Fruit fly (Drosophila melanogaster) whole organism, embryonic: ENCODE measurements around the gene CG32163.
A peak's percentile ranks its signal among the peaks of the same experiment; 100 is the strongest.

Source experiments
- Asciz ChIP-seq: fragments of 200-800 bp; sonication (Bioruptor generic); optimal IDR thresholded peaks from 2 replicates; lab custom pipeline; 2017; ENCODE audit warnings: missing biosample characterization, mild to moderate bottlenecking, missing genetic modification characterization, missing genetic modification reagents
- B-H1 ChIP-seq: fragments of 200-800 bp; sonication (Bioruptor generic); IDR thresholded peaks from 3 replicates; pipeline ENCODE4 v1.3.6; 2022; ENCODE audit warnings: missing biosample characterization, missing genetic modification characterization
- BEAF-32 ChIP-seq: fragments of 200-800 bp; sonication (Bioruptor generic); optimal IDR thresholded peaks from 3 replicates; lab custom pipeline; 2017; ENCODE audit warnings: missing biosample characterization, missing genetic modification characterization, mild to moderate bottlenecking, moderate library complexity, missing genetic modification reagents
- CG10274 ChIP-seq: fragments of 200-800 bp; sonication (Bioruptor generic); optimal IDR thresholded peaks from 3 replicates; lab custom pipeline; 2017; ENCODE audit warnings: missing biosample characterization, mild to moderate bottlenecking, missing genetic modification characterization
- CG10565 ChIP-seq: fragments of 200-800 bp; sonication (Bioruptor generic); optimal IDR thresholded peaks from 3 replicates; lab custom pipeline; 2016; ENCODE audit warnings: missing biosample characterization, mild to moderate bottlenecking, missing genetic modification characterization
- CG12236 ChIP-seq: fragments of 200-800 bp; sonication (Bioruptor generic); optimal IDR thresholded peaks from 2 replicates; lab custom pipeline; 2016; ENCODE audit warnings: missing biosample characterization, missing genetic modification characterization
- CG12942 ChIP-seq: fragments of 200-800 bp; sonication (Bioruptor generic); optimal IDR thresholded peaks from 3 replicates; lab custom pipeline; 2016; ENCODE audit warnings: missing biosample characterization, missing genetic modification characterization
- CG13424 ChIP-seq: fragments of 200-800 bp; sonication (Bioruptor generic); optimal IDR thresholded peaks from 2 replicates; lab custom pipeline; 2019; ENCODE audit warnings: missing biosample characterization, mild to moderate bottlenecking, missing genetic modification characterization, moderate library complexity
- CG16813 ChIP-seq: fragments of 200-800 bp; sonication (Bioruptor generic); IDR thresholded peaks from 3 replicates; pipeline ENCODE4 v1.3.6; 2022; ENCODE audit warnings: missing biosample characterization, missing genetic modification characterization; ENCODE audit not compliant: partially characterized antibody
- CG17186 ChIP-seq: fragments of 200-800 bp; sonication (Bioruptor generic); optimal IDR thresholded peaks from 3 replicates; lab custom pipeline; 2017; ENCODE audit warnings: missing biosample characterization, missing genetic modification reagents, missing genetic modification characterization
- CG17361 ChIP-seq: fragments of 200-800 bp; sonication (Bioruptor generic); IDR thresholded peaks from 3 replicates; pipeline ENCODE4 v1.3.6; 2022; ENCODE audit warnings: missing biosample characterization, missing genetic modification characterization
- CG18476 ChIP-seq: fragments of 200-800 bp; sonication (Bioruptor generic); optimal IDR thresholded peaks from 2 replicates; lab custom pipeline; 2016; ENCODE audit warnings: missing biosample characterization, mild to moderate bottlenecking, missing genetic modification characterization
- CG3726 ChIP-seq: fragments of 200-800 bp; sonication (Bioruptor generic); IDR thresholded peaks from 3 replicates; pipeline ENCODE4, ENCODE4 v1.3.6; 2022; ENCODE audit warnings: missing biosample characterization, missing genetic modification characterization
- CG43689 ChIP-seq: fragments of 200-800 bp; sonication (Bioruptor generic); IDR thresholded peaks from 2 replicates; pipeline ENCODE4 v1.3.6; 2022; ENCODE audit warnings: missing biosample characterization, missing genetic modification characterization
- CG5245 ChIP-seq: fragments of 200-800 bp; sonication (Bioruptor generic); optimal IDR thresholded peaks from 3 replicates; lab custom pipeline; 2016; ENCODE audit warnings: missing biosample characterization, missing genetic modification characterization
- CG5953 ChIP-seq: fragments of 200-800 bp; sonication (Bioruptor generic); IDR thresholded peaks from 2 replicates; pipeline ENCODE4 v1.3.6; 2022; ENCODE audit warnings: missing biosample characterization, missing genetic modification characterization
- CG6689 ChIP-seq: fragments of 200-800 bp; sonication (Bioruptor generic); IDR thresholded peaks from 2 replicates; pipeline ENCODE4 v1.3.6; 2022; ENCODE audit warnings: missing biosample characterization, missing genetic modification characterization
- CG7357 ChIP-seq: fragments of 200-800 bp; sonication (Bioruptor generic); IDR thresholded peaks from 3 replicates; pipeline ENCODE4 v1.3.6; 2022; ENCODE audit warnings: missing biosample characterization, missing genetic modification characterization
- CG8290 ChIP-seq, 3 experiments: fragments of 200-800 bp; sonication (Bioruptor generic); optimal IDR thresholded peaks; 2 replicates each; lab custom pipeline; 2016 to 2019; ENCODE audit warnings: missing biosample characterization in 3 of 3, missing genetic modification characterization in 3 of 3, mild to moderate bottlenecking in 2 of 3, moderate library complexity in 1 of 3
- CG9609 ChIP-seq: fragments of 200-800 bp; sonication (Bioruptor generic); optimal IDR thresholded peaks from 3 replicates; lab custom pipeline; 2016; ENCODE audit warnings: missing biosample characterization, missing genetic modification characterization
- CG9817 ChIP-seq: fragments of 200-800 bp; sonication (Bioruptor generic); optimal IDR thresholded peaks from 2 replicates; lab custom pipeline; 2018; ENCODE audit warnings: missing biosample characterization, mild to moderate bottlenecking, missing genetic modification characterization, moderate library complexity
- D19B ChIP-seq: fragments of 200-800 bp; sonication (Bioruptor generic); optimal IDR thresholded peaks from 2 replicates; lab custom pipeline; 2017; ENCODE audit warnings: missing biosample characterization, mild to moderate bottlenecking, missing genetic modification characterization
- Fer1 ChIP-seq: fragments of 200-800 bp; sonication (Bioruptor generic); optimal IDR thresholded peaks from 2 replicates; lab custom pipeline; 2017; ENCODE audit warnings: missing biosample characterization, mild to moderate bottlenecking, missing genetic modification characterization
- Gsc ChIP-seq: fragments of 200-800 bp; sonication (Bioruptor generic); IDR thresholded peaks from 2 replicates; pipeline ENCODE4 v1.3.6; 2022; ENCODE audit warnings: missing biosample characterization, missing genetic modification characterization
- Hmr ChIP-seq: fragments of 200-800 bp; sonication (Bioruptor generic); optimal IDR thresholded peaks from 3 replicates; lab custom pipeline; 2017; ENCODE audit warnings: mild to moderate bottlenecking, missing biosample characterization, missing genetic modification reagents, missing genetic modification characterization
- Max ChIP-seq: fragments of 200-800 bp; sonication (Bioruptor generic); optimal IDR thresholded peaks from 2 replicates; lab custom pipeline; 2016; ENCODE audit warnings: missing biosample characterization, mild to moderate bottlenecking, missing genetic modification characterization
- Myb ChIP-seq: fragments of 200-800 bp; sonication (Bioruptor generic); optimal IDR thresholded peaks from 2 replicates; lab custom pipeline; 2016; ENCODE audit warnings: missing biosample characterization, missing genetic modification characterization
- NC2α ChIP-seq: fragments of 200-800 bp; sonication (Bioruptor generic); optimal IDR thresholded peaks from 2 replicates; lab custom pipeline; 2016; ENCODE audit warnings: missing biosample characterization, missing genetic modification characterization
- Oaz ChIP-seq: fragments of 200-800 bp; sonication (Bioruptor generic); IDR thresholded peaks from 2 replicates; pipeline ENCODE4 v1.3.6; 2022; ENCODE audit warnings: missing biosample characterization, missing genetic modification characterization
- Vsx1 ChIP-seq: fragments of 200-800 bp; sonication (Bioruptor generic); optimal IDR thresholded peaks from 2 replicates; lab custom pipeline; 2017; ENCODE audit warnings: missing biosample characterization, mild to moderate bottlenecking, missing genetic modification characterization, missing genetic modification reagents
- ase ChIP-seq: fragments of 200-800 bp; sonication (Bioruptor generic); IDR thresholded peaks from 3 replicates; pipeline ENCODE4 v1.3.6; 2022; ENCODE audit warnings: missing biosample characterization, missing genetic modification characterization
- az2 ChIP-seq: fragments of 200-800 bp; sonication (Bioruptor generic); optimal IDR thresholded peaks from 3 replicates; lab custom pipeline; 2016; ENCODE audit warnings: missing biosample characterization, missing genetic modification characterization
- bab2 ChIP-seq: fragments of 200-800 bp; sonication (Bioruptor generic); optimal IDR thresholded peaks from 2 replicates; lab custom pipeline; 2016; ENCODE audit warnings: missing biosample characterization, missing genetic modification characterization
- dan ChIP-seq: fragments of 200-800 bp; sonication (Bioruptor generic); IDR thresholded peaks from 2 replicates; pipeline ENCODE4 v1.3.6; 2022; ENCODE audit warnings: missing biosample characterization, missing genetic modification characterization
- disco-r ChIP-seq: fragments of 200-800 bp; sonication (Bioruptor generic); optimal IDR thresholded peaks from 2 replicates; lab custom pipeline; 2016; ENCODE audit warnings: missing biosample characterization, missing genetic modification characterization
- eve ChIP-seq, 2 experiments: fragments of >200 bp; optimal IDR thresholded peaks; 2 replicates each; lab custom pipeline; 2017; ENCODE audit warnings: missing biosample characterization in 2 of 2, missing genetic modification characterization in 2 of 2
- eyg ChIP-seq: fragments of 200-800 bp; sonication (Bioruptor generic); optimal IDR thresholded peaks from 3 replicates; lab custom pipeline; 2016; ENCODE audit warnings: missing biosample characterization, missing genetic modification characterization
- gem ChIP-seq: fragments of 200-800 bp; sonication (Bioruptor generic); optimal IDR thresholded peaks from 2 replicates; lab custom pipeline; 2019; ENCODE audit warnings: missing biosample characterization, mild to moderate bottlenecking, missing genetic modification characterization, moderate library complexity
- grau ChIP-seq: fragments of 200-800 bp; optimal IDR thresholded peaks from 3 replicates; lab custom pipeline; 2019; ENCODE audit warnings: missing biosample characterization, mild to moderate bottlenecking, missing genetic modification characterization, moderate library complexity
- gsb ChIP-seq: fragments of 200-800 bp; sonication (Bioruptor generic); IDR thresholded peaks from 2 replicates; pipeline ENCODE4 v1.3.6; 2022; ENCODE audit warnings: missing biosample characterization, missing genetic modification characterization
- insv ChIP-seq, 2 experiments: fragments of 200-800 bp; sonication (Bioruptor generic); optimal IDR thresholded peaks; 3 replicates each; lab custom pipeline; 2016 to 2018; ENCODE audit warnings: missing biosample characterization in 2 of 2, missing genetic modification characterization in 2 of 2
- jigr1 ChIP-seq: fragments of 200-800 bp; sonication (Bioruptor generic); IDR thresholded peaks from 3 replicates; pipeline ENCODE4 v1.3.6; 2022; ENCODE audit warnings: missing biosample characterization, missing genetic modification characterization
- odd ChIP-seq: fragments of 200-800 bp; sonication (Bioruptor generic); optimal IDR thresholded peaks from 2 replicates; lab custom pipeline; 2017; ENCODE audit warnings: missing biosample characterization, mild to moderate bottlenecking, missing genetic modification characterization
- pfk ChIP-seq: fragments of 200-800 bp; sonication (Bioruptor generic); optimal IDR thresholded peaks from 2 replicates; lab custom pipeline; 2018; ENCODE audit warnings: missing biosample characterization, mild to moderate bottlenecking, missing genetic modification characterization, moderate library complexity
- pita ChIP-seq: fragments of 200-800 bp; sonication (Bioruptor generic); optimal IDR thresholded peaks from 2 replicates; lab custom pipeline; 2017; ENCODE audit warnings: missing biosample characterization, mild to moderate bottlenecking, missing genetic modification characterization
- sob ChIP-seq: fragments of 200-800 bp; sonication (Bioruptor generic); IDR thresholded peaks from 2 replicates; pipeline ENCODE4 v1.3.6; 2022; ENCODE audit warnings: missing biosample characterization, missing genetic modification characterization
- stwl ChIP-seq: fragments of 200-800 bp; sonication (Bioruptor generic); optimal IDR thresholded peaks from 3 replicates; lab custom pipeline; 2018; ENCODE audit warnings: missing biosample characterization, mild to moderate bottlenecking, missing genetic modification characterization, moderate library complexity
- tgo ChIP-seq: fragments of 200-800 bp; sonication (Bioruptor generic); IDR thresholded peaks from 3 replicates; pipeline ENCODE4 v1.3.6; 2022; ENCODE audit warnings: missing biosample characterization, missing genetic modification characterization
- trem ChIP-seq: fragments of 200-800 bp; optimal IDR thresholded peaks from 3 replicates; lab custom pipeline; 2019; ENCODE audit warnings: missing biosample characterization, mild to moderate bottlenecking, missing genetic modification characterization, moderate library complexity
- unc-4 ChIP-seq: fragments of 200-800 bp; sonication (Bioruptor generic); IDR thresholded peaks from 2 replicates; pipeline ENCODE4 v1.3.6; 2022; ENCODE audit warnings: missing biosample characterization, missing genetic modification characterization; ENCODE audit not compliant: partially characterized antibody
- usp ChIP-seq: fragments of >200 bp; optimal IDR thresholded peaks from 2 replicates; lab custom pipeline; 2017; ENCODE audit warnings: missing biosample characterization, missing genetic modification characterization
- zen2 ChIP-seq: fragments of 200-800 bp; sonication (Bioruptor generic); IDR thresholded peaks from 3 replicates; pipeline ENCODE4 v1.3.6; 2022; ENCODE audit warnings: missing biosample characterization, missing genetic modification characterization; ENCODE audit not compliant: partially characterized antibody

The CG32163 gene

DNA sequence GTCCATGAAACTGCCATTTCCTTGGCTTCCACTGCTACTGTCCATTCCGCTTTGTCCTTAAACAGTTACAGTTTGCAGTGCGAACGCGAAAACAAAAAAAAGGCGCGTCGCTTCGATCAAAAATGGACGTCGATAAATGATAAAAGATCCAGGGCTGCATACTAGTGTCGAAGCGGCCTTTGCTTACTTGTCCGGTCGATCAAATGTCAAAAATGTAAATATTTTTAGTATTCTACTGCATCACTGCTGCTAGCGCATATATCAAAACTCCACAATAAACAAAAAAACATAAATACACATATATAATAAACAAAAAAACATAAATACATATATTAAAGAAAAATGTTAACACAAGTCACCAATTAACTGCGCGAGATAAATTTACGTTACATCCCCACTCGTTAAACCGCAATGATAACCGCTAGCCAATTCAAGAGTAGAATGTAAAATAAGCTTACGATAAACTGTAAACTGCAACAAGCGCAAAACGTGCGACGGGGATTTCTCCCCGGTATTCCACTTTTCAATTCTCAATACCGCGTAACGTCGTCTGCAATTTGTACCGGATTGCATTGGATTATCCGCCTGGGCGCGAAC lies 8.1 kb downstream of the CG32163 start, which contains the start of the genes spd-2 and Apl (continued):
- TF ChIP-seq CG5245 (GFP tag; lab: Kevin White, UChicago), result no peak
- TF ChIP-seq CG7357 (GFP tag; lab: Robert Waterston, UW), result no peak
- no peak for TF ChIP-seq Gsc
- no peak for TF ChIP-seq CG12236
- TF ChIP-seq stwl (tag; lab: Kevin White, UChicago), result peak; percentile 27
- TF ChIP-seq disco-r (GFP tag; lab: Kevin White, UChicago), result no peak
- TF ChIP-seq dan (GFP tag; lab: Robert Waterston, UW), result no peak
- TF ChIP-seq CG9817, result no peak
- no peak for TF ChIP-seq sob (GFP tag; lab: Robert Waterston, UW)
- no peak for TF ChIP-seq ase (GFP tag; lab: Robert Waterston, UW)
- TF ChIP-seq pita (GFP tag; lab: Kevin White, UChicago), result no peak
- TF ChIP-seq Myb (GFP tag; lab: Kevin White, UChicago), result peak; percentile 18
- peak; percentile 19 for TF ChIP-seq trem (tag; lab: Kevin White, UChicago)
- no peak for TF ChIP-seq Vsx1 (GFP tag; lab: Kevin White, UChicago)
- no peak for TF ChIP-seq pfk (GFP tag; lab: Kevin White, UChicago)
- no peak for TF ChIP-seq gsb (GFP tag; lab: Robert Waterston, UW)
- TF ChIP-seq B-H1 (GFP tag; lab: Robert Waterston, UW), result no peak
- no peak for TF ChIP-seq CG12942
- TF ChIP-seq CG18476, result no peak
- 0 out of 2 replicates have a peak, but pooled peaks have one; percentile 35 for TF ChIP-seq unc-4 (GFP tag; lab: Robert Waterston, UW)
- no peak for TF ChIP-seq CG6689
- no peak for TF ChIP-seq usp (GFP tag; lab: Kevin White, UChicago)
- TF ChIP-seq CG17186 (GFP tag; lab: Kevin White, UChicago), result peak; percentile 30
- no peak for TF ChIP-seq Asciz (GFP tag; lab: Kevin White, UChicago)
- no peak for TF ChIP-seq Fer1 (GFP tag; lab: Kevin White, UChicago)
- TF ChIP-seq CG10565, result no peak
- no peak for TF ChIP-seq insv (GFP tag; optimal IDR thresholded peaks at IDR 0.05; lab: Kevin White, UChicago)
- TF ChIP-seq CG16813, result peak; percentile 61
- 0 out of 3 replicates have a peak, but pooled peaks have one; percentile 17 for TF ChIP-seq CG17361
- TF ChIP-seq eve (GFP tag; optimal IDR thresholded peaks at IDR 0.05; lab: Kevin White, UChicago), result no peak
- TF ChIP-seq Max (GFP tag; lab: Kevin White, UChicago), result no peak
- no peak for TF ChIP-seq bab2 (GFP tag; lab: Kevin White, UChicago)
- TF ChIP-seq Oaz (GFP tag; lab: Robert Waterston, UW), result no peak
- no peak for TF ChIP-seq odd (GFP tag; lab: Kevin White, UChicago)
- no peak for TF ChIP-seq jigr1 (GFP tag; lab: Robert Waterston, UW)
- no peak for TF ChIP-seq CG43689 (GFP tag; lab: Robert Waterston, UW)
- TF ChIP-seq, all 482 proteins: peak for 49

DNA sequence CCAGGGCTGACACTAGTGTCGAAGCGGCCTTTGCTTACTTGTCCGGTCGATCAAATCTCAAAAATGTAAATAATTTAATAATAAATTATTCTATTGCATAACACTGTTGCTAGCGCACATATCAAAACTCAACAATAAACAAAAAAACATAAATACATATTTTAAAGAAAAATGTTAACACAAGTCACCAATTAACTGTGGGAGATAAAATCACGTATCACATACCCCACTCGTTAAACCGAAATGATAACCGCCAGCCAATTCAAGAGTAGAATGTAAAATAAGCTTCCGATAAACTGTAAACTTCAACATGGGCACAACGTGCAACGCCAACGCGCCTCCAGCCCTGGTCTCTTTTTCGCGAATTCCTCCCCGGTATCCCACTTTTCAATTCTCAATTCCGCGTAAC lies 15.8 kb downstream of the CG32163 start, which contains the start of gene Arts:
Gene Arts (plus strand): TSS at position 116 of the 409 bp plus-strand sequence.
- TF ChIP-seq tgo (GFP tag; lab: Robert Waterston, UW) (no peak), D19B (GFP tag; lab: Kevin White, UChicago) (peak; percentile 44), NC2α (GFP tag; lab: Kevin White, UChicago) (no peak), az2 (GFP tag; lab: Kevin White, UChicago) (peak; percentile 2), CG9609 (GFP tag; lab: Kevin White, UChicago) (peak; percentile 22), CG8290 (GFP tag; optimal IDR thresholded peaks at IDR 0.05; lab: Kevin White, UChicago) (no peak), CG8290 (tag; optimal IDR thresholded peaks at IDR 0.05; lab: Kevin White, UChicago) (peak in 1 of 2 experiments; percentile 32), Myb (GFP tag; lab: Kevin White, UChicago) (peak; percentile 60), BEAF-32 (GFP tag; lab: Kevin White, UChicago) (peak; percentile 31), eyg (no peak), grau (tag; lab: Kevin White, UChicago) (peak; percentile 30), Hmr (GFP tag; lab: Kevin White, UChicago) (peak; percentile 9), CG10274 (no peak), gem (peak; percentile 45), CG13424 (tag; lab: Kevin White, UChicago) (peak; percentile 54), CG3726 (GFP tag; lab: Robert Waterston, UW) (no peak), zen2 (GFP tag; lab: Robert Waterston, UW) (no peak), CG5953 (GFP tag; lab: Robert Waterston, UW) (no peak)
